Worm (Caenorhabditis elegans) whole organism, early embryonic: ENCODE measurements around the gene ssq-1.

ENCODE experiments used
- B0310.2 ChIP-seq: sonication (generic microtip); optimal IDR thresholded peaks from 2 replicates; lab custom pipeline; 2016; ENCODE audit warnings: mild to moderate bottlenecking, missing genetic modification characterization, missing compliant biosample characterization
- F13C5.2 ChIP-seq: sonication (generic microtip); optimal IDR thresholded peaks from 2 replicates; lab custom pipeline; 2017; ENCODE audit warnings: mild to moderate bottlenecking, missing genetic modification characterization, inconsistent platforms, missing compliant biosample characterization
- ama-1 ChIP-seq: fragments of 150-350 bp; optimal IDR thresholded peaks from 2 replicates; lab custom pipeline; 2014
- ceh-13 ChIP-seq: fragments of 200-800 bp; sonication (Bioruptor generic); optimal IDR thresholded peaks from 2 replicates; lab custom pipeline; 2018; ENCODE audit warnings: mild to moderate bottlenecking, missing genetic modification characterization, missing compliant biosample characterization
- ceh-36 ChIP-seq: sonication (generic microtip); optimal IDR thresholded peaks from 2 replicates; lab custom pipeline; 2016; ENCODE audit warnings: missing genetic modification characterization, inconsistent platforms, missing compliant biosample characterization
- flt-1 ChIP-seq: fragments of 200-800 bp; sonication (Bioruptor generic); IDR thresholded peaks from 2 replicates; pipeline ENCODE4 v1.3.6; 2022; ENCODE audit warnings: missing genetic modification characterization, missing compliant biosample characterization
- hmg-4 ChIP-seq: fragments of 200-800 bp; sonication (Bioruptor generic); optimal IDR thresholded peaks from 2 replicates; lab custom pipeline; 2018; ENCODE audit warnings: mild to moderate bottlenecking, missing genetic modification characterization, missing compliant biosample characterization
- scrt-1 ChIP-seq: fragments of 200-800 bp; sonication (Bioruptor generic); IDR thresholded peaks from 2 replicates; pipeline ENCODE4 v1.3.6; 2022; ENCODE audit warnings: missing genetic modification characterization, missing compliant biosample characterization
- sea-1 ChIP-seq: fragments of 200-800 bp; sonication (Bioruptor generic); conservative IDR thresholded peaks from 2 replicates; pipeline ENCODE4 v1.3.6; 2022; ENCODE audit warnings: missing genetic modification characterization, missing compliant biosample characterization
- tbx-11 ChIP-seq: fragments of 200-800 bp; sonication (Bioruptor generic); IDR thresholded peaks from 2 replicates; pipeline ENCODE4 v1.3.6; 2022; ENCODE audit warnings: missing genetic modification characterization, missing compliant biosample characterization
- tbx-37 ChIP-seq: fragments of 200-800 bp; sonication (Bioruptor generic); conservative IDR thresholded peaks from 2 replicates; pipeline ENCODE4 v1.3.6; 2022; ENCODE audit warnings: missing genetic modification reagents, missing genetic modification characterization, missing compliant biosample characterization

- no peak for TF ChIP-seq flt-1 (GFP tag; lab: Robert Waterston, UW)
- TF ChIP-seq hmg-4: no peak
- TF ChIP-seq sea-1 (GFP tag; lab: Robert Waterston, UW): no peak
- TF ChIP-seq ceh-36: no peak
- TF ChIP-seq ama-1 (lab: Kevin White, UChicago): no peak
- no peak for TF ChIP-seq B0310.2 (tag; lab: Kevin White, UChicago)
- no peak for TF ChIP-seq tbx-37 (GFP tag; lab: Robert Waterston, UW)
- no peak for TF ChIP-seq ceh-13 (GFP tag; lab: Kevin White, UChicago)
- no peak for TF ChIP-seq F13C5.2 (tag; lab: Kevin White, UChicago)
- no peak for TF ChIP-seq tbx-11 (GFP tag; lab: Robert Waterston, UW)
- TF ChIP-seq scrt-1 (GFP tag; lab: Robert Waterston, UW): no peak
Observed at ce11 chrIV:9811487-9811886, 40.9 kb upstream of the ssq-1 start.
